Worm (Caenorhabditis elegans) whole organism, late embryonic: Measurements from ENCODE around the gene Y38E10A.2.

Experiments
- K09A11.1 ChIP-seq: sonication (generic microtip); optimal IDR thresholded peaks from 2 replicates; lab custom pipeline; 2017; ENCODE audit warnings: antibody characterized with exemption, mild to moderate bottlenecking, missing genetic modification characterization, missing compliant biosample characterization; ENCODE audit not compliant: insufficient read depth
- T23F11.4 ChIP-seq: fragments of 200-800 bp; sonication (Bioruptor generic); optimal IDR thresholded peaks from 2 replicates; lab custom pipeline; 2018; ENCODE audit warnings: mild to moderate bottlenecking, missing genetic modification characterization, missing compliant biosample characterization
- ceh-9 ChIP-seq: sonication (generic microtip); optimal IDR thresholded peaks from 2 replicates; lab custom pipeline; 2016; ENCODE audit warnings: mild to moderate bottlenecking, missing genetic modification characterization, inconsistent platforms, missing compliant biosample characterization
- fkh-10 ChIP-seq: fragments of 150-350 bp; optimal IDR thresholded peaks from 2 replicates; lab custom pipeline; 2014; ENCODE audit warnings: missing biosample characterization, missing genetic modification reagents, missing genetic modification characterization
- hlh-8 ChIP-seq: sonication (generic microtip); optimal IDR thresholded peaks from 2 replicates; lab custom pipeline; 2016; ENCODE audit warnings: missing genotype, missing genetic modification characterization, missing compliant biosample characterization

DNA sequence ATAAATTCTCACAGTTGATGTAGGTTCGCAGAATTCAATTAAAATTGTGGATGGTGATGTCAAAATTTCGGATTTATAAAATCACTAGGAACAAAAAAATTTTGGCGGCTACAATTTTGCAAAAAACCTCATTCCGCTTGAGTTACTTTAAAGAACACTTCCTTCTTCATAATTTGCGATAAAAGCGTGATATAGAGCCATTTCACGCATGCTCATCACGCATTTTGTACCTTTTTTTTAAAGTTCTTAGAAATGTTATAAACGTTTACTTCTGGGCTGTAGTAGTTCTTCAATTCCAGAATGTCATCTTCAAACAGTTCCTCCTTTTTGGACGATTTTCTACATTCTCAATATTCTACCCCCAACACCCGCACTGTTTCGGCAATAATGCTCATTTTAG is 45.5 kb downstream of the Y38E10A.2 start, which contains the start of gene srx-119:
- TF ChIP-seq K09A11.1 (tag; lab: Kevin White, UChicago) (no peak), fkh-10 (GFP tag; lab: Kevin White, UChicago) (no peak), ceh-9 (tag; lab: Kevin White, UChicago) (no peak), hlh-8 (tag; lab: Kevin White, UChicago) (no peak), T23F11.4 (GFP tag; lab: Kevin White, UChicago) (no peak)
